Fruit fly (Drosophila melanogaster) whole organism, embryonic: ENCODE measurements around the gene scrt.

Experiments used
- Asciz ChIP-seq: fragments of 200-800 bp; sonication (Bioruptor generic); optimal IDR thresholded peaks from 2 replicates; lab custom pipeline; 2017; ENCODE audit warnings: missing biosample characterization, mild to moderate bottlenecking, missing genetic modification characterization, missing genetic modification reagents
- CG10147 ChIP-seq: fragments of 200-800 bp; sonication (Bioruptor generic); optimal IDR thresholded peaks from 2 replicates; lab custom pipeline; 2019; ENCODE audit warnings: missing biosample characterization, mild to moderate bottlenecking, missing genetic modification characterization, moderate library complexity
- CG1024 ChIP-seq: fragments of 200-800 bp; sonication (Bioruptor generic); IDR thresholded peaks from 2 replicates; pipeline ENCODE4 v1.3.6; 2022; ENCODE audit warnings: missing biosample characterization, missing genetic modification characterization
- CG1233 ChIP-seq: fragments of 200-800 bp; sonication (Bioruptor generic); optimal IDR thresholded peaks from 4 replicates; lab custom pipeline; 2018; ENCODE audit warnings: missing biosample characterization, mild to moderate bottlenecking, missing genetic modification characterization
- CG17186 ChIP-seq: fragments of 200-800 bp; sonication (Bioruptor generic); optimal IDR thresholded peaks from 3 replicates; lab custom pipeline; 2017; ENCODE audit warnings: missing biosample characterization, missing genetic modification reagents, missing genetic modification characterization
- CG18011 ChIP-seq: fragments of 200-800 bp; sonication (Bioruptor generic); optimal IDR thresholded peaks from 2 replicates; lab custom pipeline; 2017; ENCODE audit warnings: missing biosample characterization, missing genetic modification characterization, mild to moderate bottlenecking, moderate library complexity, missing genotype
- CG2678 ChIP-seq: fragments of 200-800 bp; sonication (Bioruptor generic); optimal IDR thresholded peaks from 3 replicates; lab custom pipeline; 2019; ENCODE audit warnings: missing biosample characterization, mild to moderate bottlenecking, missing genetic modification characterization, moderate library complexity
- CG31365 ChIP-seq: fragments of 200-800 bp; sonication (Bioruptor generic); optimal IDR thresholded peaks from 2 replicates; lab custom pipeline; 2018; ENCODE audit warnings: missing biosample characterization, mild to moderate bottlenecking, missing genetic modification characterization
- CG34376 ChIP-seq: fragments of 200-800 bp; sonication (Bioruptor generic); optimal IDR thresholded peaks from 2 replicates; lab custom pipeline; 2018; ENCODE audit warnings: missing biosample characterization, mild to moderate bottlenecking, missing genetic modification characterization
- CG4617 ChIP-seq: fragments of 200-800 bp; sonication (Bioruptor generic); optimal IDR thresholded peaks from 3 replicates; lab custom pipeline; 2016; ENCODE audit warnings: missing biosample characterization, missing genetic modification characterization, borderline replicate concordance
- CG4730 ChIP-seq: fragments of 200-800 bp; sonication (Bioruptor generic); IDR thresholded peaks from 2 replicates; pipeline ENCODE4 v1.3.6; 2022; ENCODE audit warnings: missing biosample characterization, missing genetic modification characterization
- CG7372 ChIP-seq: fragments of 200-800 bp; sonication (Bioruptor generic); IDR thresholded peaks from 2 replicates; pipeline ENCODE4 v1.3.6; 2022; ENCODE audit warnings: missing biosample characterization, missing genetic modification characterization
- CG7928 ChIP-seq: fragments of 200-800 bp; sonication (Bioruptor generic); optimal IDR thresholded peaks from 2 replicates; lab custom pipeline; 2017; ENCODE audit warnings: missing biosample characterization, mild to moderate bottlenecking, missing genetic modification characterization
- Dp ChIP-seq: fragments of 200-800 bp; sonication (Bioruptor generic); optimal IDR thresholded peaks from 2 replicates; lab custom pipeline; 2018; ENCODE audit warnings: missing biosample characterization, mild to moderate bottlenecking, missing genetic modification characterization, moderate library complexity
- E2f1 ChIP-seq: fragments of 200-800 bp; sonication (Bioruptor generic); IDR thresholded peaks from 2 replicates; pipeline ENCODE4 v1.3.6; 2022; ENCODE audit warnings: missing biosample characterization, missing genetic modification characterization
- Hr78 ChIP-seq, 2 experiments: fragments of 200-800 bp in 1 of 2; fragments of >200 bp in 1 of 2; sonication (Bioruptor generic) in 1 of 2; optimal IDR thresholded peaks; 2 replicates each; lab custom pipeline; 2017 to 2019; ENCODE audit warnings: missing biosample characterization in 2 of 2, missing genetic modification characterization in 2 of 2, mild to moderate bottlenecking in 1 of 2, moderate library complexity in 1 of 2
- Jarid2 ChIP-seq: fragments of 200-800 bp; sonication (Bioruptor generic); optimal IDR thresholded peaks from 3 replicates; lab custom pipeline; 2017; ENCODE audit warnings: mild to moderate bottlenecking, missing biosample characterization, missing genetic modification reagents, missing genetic modification characterization
- Pdp1 ChIP-seq, 2 experiments: fragments of 200-800 bp; sonication (Bioruptor generic); optimal IDR thresholded peaks; 3 replicates each; lab custom pipeline; 2016; ENCODE audit warnings: missing biosample characterization in 2 of 2, missing genetic modification characterization in 2 of 2, mild to moderate bottlenecking in 1 of 2, moderate library complexity in 1 of 2
- Ssrp ChIP-seq: fragments of 200-800 bp; sonication (Bioruptor generic); optimal IDR thresholded peaks from 2 replicates; lab custom pipeline; 2018; ENCODE audit warnings: missing biosample characterization, mild to moderate bottlenecking, missing genetic modification characterization, moderate library complexity
- Trl ChIP-seq, 3 experiments: fragments of >200 bp in 2 of 3; fragments of 200-800 bp in 1 of 3; sonication (Bioruptor generic) in 1 of 3; optimal IDR thresholded peaks; 2 replicates in 1 of 3; 3 replicates in 2 of 3; lab custom pipeline; 2016 to 2017; ENCODE audit warnings: missing biosample characterization in 1 of 3, missing genetic modification characterization in 1 of 3
- Vsx1 ChIP-seq: fragments of 200-800 bp; sonication (Bioruptor generic); optimal IDR thresholded peaks from 2 replicates; lab custom pipeline; 2017; ENCODE audit warnings: missing biosample characterization, mild to moderate bottlenecking, missing genetic modification characterization, missing genetic modification reagents
- abd-A ChIP-seq: fragments of 200-800 bp; sonication (Bioruptor generic); optimal IDR thresholded peaks from 3 replicates; lab custom pipeline; 2019; ENCODE audit warnings: missing biosample characterization, mild to moderate bottlenecking, missing genetic modification characterization, moderate library complexity
- bowl ChIP-seq: fragments of 200-800 bp; sonication (Bioruptor generic); IDR thresholded peaks from 2 replicates; pipeline ENCODE4 v1.3.6; 2022; ENCODE audit warnings: missing biosample characterization, missing genetic modification characterization
- ci ChIP-seq: fragments of 200-800 bp; sonication (Bioruptor generic); IDR thresholded peaks from 3 replicates; pipeline ENCODE4 v1.3.6; 2022; ENCODE audit warnings: missing biosample characterization, missing genetic modification characterization
- en ChIP-seq: fragments of 200-800 bp; sonication (Bioruptor generic); optimal IDR thresholded peaks from 2 replicates; lab custom pipeline; 2016; ENCODE audit warnings: missing biosample characterization, missing genetic modification characterization
- h ChIP-seq: fragments of >200 bp; optimal IDR thresholded peaks from 2 replicates; lab custom pipeline; 2017
- ind ChIP-seq: fragments of 200-800 bp; sonication (Bioruptor generic); optimal IDR thresholded peaks from 3 replicates; lab custom pipeline; 2016; ENCODE audit warnings: missing biosample characterization, missing genetic modification characterization
- mam ChIP-seq: fragments of 200-800 bp; sonication (Bioruptor generic); optimal IDR thresholded peaks from 3 replicates; lab custom pipeline; 2016; ENCODE audit warnings: missing biosample characterization, missing genetic modification characterization
- nau ChIP-seq: fragments of 200-800 bp; sonication (Bioruptor generic); optimal IDR thresholded peaks from 3 replicates; lab custom pipeline; 2017; ENCODE audit warnings: missing biosample characterization, mild to moderate bottlenecking, missing genetic modification characterization, missing genetic modification reagents
- nerfin-2 ChIP-seq: fragments of 200-800 bp; sonication (Bioruptor generic); IDR thresholded peaks from 2 replicates; pipeline ENCODE4 v1.3.6; 2022; ENCODE audit warnings: missing biosample characterization, missing genetic modification characterization; ENCODE audit not compliant: partially characterized antibody
- pb ChIP-seq: fragments of 200-800 bp; sonication (Bioruptor generic); optimal IDR thresholded peaks from 3 replicates; lab custom pipeline; 2016; ENCODE audit warnings: missing biosample characterization, missing genetic modification characterization
- prd ChIP-seq, 3 experiments: fragments of >200 bp in 2 of 3; fragments of 200-800 bp in 1 of 3; sonication (Bioruptor generic) in 1 of 3; optimal IDR thresholded peaks in 2 of 3; IDR thresholded peaks in 1 of 3; 2 replicates in 2 of 3; 3 replicates in 1 of 3; pipeline versions ENCODE4 v1.3.6 to Lab custom; 2017 to 2022; ENCODE audit warnings: missing biosample characterization in 1 of 3, missing genetic modification characterization in 1 of 3
- repo ChIP-seq: fragments of 200-800 bp; sonication (Bioruptor generic); optimal IDR thresholded peaks from 2 replicates; lab custom pipeline; 2016; ENCODE audit warnings: missing biosample characterization, missing genetic modification characterization
- sens ChIP-seq: fragments of 200-800 bp; sonication (Bioruptor generic); peaks from one replicate; lab custom pipeline; 2016; ENCODE audit warnings: missing biosample characterization, missing genetic modification characterization
- trem ChIP-seq: fragments of 200-800 bp; optimal IDR thresholded peaks from 3 replicates; lab custom pipeline; 2019; ENCODE audit warnings: missing biosample characterization, mild to moderate bottlenecking, missing genetic modification characterization, moderate library complexity
- trh ChIP-seq: fragments of 200-800 bp; sonication (Bioruptor generic); optimal IDR thresholded peaks from 2 replicates; lab custom pipeline; 2016; ENCODE audit warnings: missing biosample characterization, missing genetic modification characterization
- vnd ChIP-seq: fragments of 200-800 bp; sonication (Bioruptor generic); IDR thresholded peaks from 3 replicates; pipeline ENCODE4 v1.3.6; 2022; ENCODE audit warnings: missing biosample characterization, missing genetic modification characterization; ENCODE audit not compliant: partially characterized antibody

Gene scrt

DNA sequence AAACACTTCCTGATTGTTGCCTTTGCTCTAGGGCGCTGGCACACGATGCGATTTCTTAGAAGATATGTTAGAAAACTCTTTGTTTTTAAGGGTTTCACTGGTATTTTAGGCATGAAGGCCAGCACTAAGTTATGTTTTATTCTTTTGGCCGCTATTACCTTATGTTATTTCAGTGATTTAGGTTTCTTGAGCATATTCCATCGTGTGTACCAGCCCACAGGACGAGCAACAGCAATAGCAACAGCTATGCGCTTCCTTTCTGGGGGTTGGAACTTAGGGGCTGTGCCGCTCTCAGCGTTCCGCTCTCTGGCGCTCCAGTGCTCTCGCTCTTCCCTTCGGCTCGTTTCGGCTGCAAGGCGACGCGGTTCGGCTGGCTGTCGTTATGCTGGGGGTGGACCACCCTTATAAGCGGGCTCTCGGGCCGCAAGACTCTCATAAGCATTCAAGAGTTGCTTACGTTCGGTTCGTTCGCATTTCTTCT lies at the start of gene scrt (continued):
- TF ChIP-seq Vsx1 (GFP tag; lab: Kevin White, UChicago) (no peak), bowl (no peak), CG10147 (GFP tag; lab: Kevin White, UChicago) (peak; percentile 37), Jarid2 (GFP tag; lab: Kevin White, UChicago) (peak; percentile 44), vnd (GFP tag; lab: Robert Waterston, UW) (peak; percentile 67; the same call in 2 of the 3 replicates), trh (no peak), Asciz (GFP tag; lab: Kevin White, UChicago) (no peak), CG7928 (GFP tag; lab: Kevin White, UChicago) (no peak), CG4730 (GFP tag; lab: Robert Waterston, UW) (no peak)

- TF ChIP-seq CG7372 (peak; percentile 77), Ssrp (no peak), h (lab: Kevin White, UChicago) (no peak), prd (optimal IDR thresholded peaks at IDR 0.05; lab: Kevin White, UChicago) (no peak), prd (GFP tag; IDR thresholded peaks at IDR 0.05; lab: Robert Waterston, UW) (peak; percentile 15; the same call in 1 of the 3 replicates), abd-A (no peak), Trl (optimal IDR thresholded peaks at IDR 0.05; lab: Kevin White, UChicago) (no peak), Trl (GFP tag; optimal IDR thresholded peaks at IDR 0.05; lab: Kevin White, UChicago) (no peak), Hr78 (GFP tag; optimal IDR thresholded peaks at IDR 0.05; lab: Kevin White, UChicago) (peak in 1 of 2 experiments; percentile 27), repo (GFP tag; lab: Kevin White, UChicago) (no peak), en (GFP tag; lab: Kevin White, UChicago) (no peak), CG4617 (GFP tag; lab: Kevin White, UChicago) (no peak), CG18011 (GFP tag; lab: Kevin White, UChicago) (no peak), CG31365 (tag; lab: Kevin White, UChicago) (no peak), nerfin-2 (GFP tag; lab: Robert Waterston, UW) (no peak), CG34376 (GFP tag; lab: Kevin White, UChicago) (no peak), nau (GFP tag; lab: Kevin White, UChicago) (peak; percentile 82), pb (no peak), ind (GFP tag; lab: Kevin White, UChicago) (no peak), CG17186 (GFP tag; lab: Kevin White, UChicago) (no peak), CG1024 (GFP tag; lab: Robert Waterston, UW) (no peak), CG1233 (GFP tag; lab: Kevin White, UChicago) (no peak), sens (GFP tag; lab: Kevin White, UChicago) (peak; percentile 70), ci (GFP tag; lab: Robert Waterston, UW) (no peak), Pdp1 (GFP tag; optimal IDR thresholded peaks at IDR 0.05; lab: Kevin White, UChicago) (peak in 1 of 2 experiments; percentile 58), Dp (no peak), CG2678 (no peak), trem (tag; lab: Kevin White, UChicago) (no peak), E2f1 (no peak), mam (GFP tag; lab: Kevin White, UChicago) (no peak)
Observed at dm6 chr3L:3934110-3934509, 49.6 kb upstream of the scrt start.
